Worm (Caenorhabditis elegans) whole organism, mixed stage, embryonic: Measurements from ENCODE around the gene W08A12.2.

ENCODE experiments used
- blmp-1 ChIP-seq: fragments of 150-350 bp; optimal IDR thresholded peaks from 2 replicates; lab custom pipeline; 2014; ENCODE audit warnings: missing biosample characterization, missing genetic modification characterization
- elt-3 ChIP-seq: fragments of 150-350 bp; optimal IDR thresholded peaks from 2 replicates; lab custom pipeline; 2014; ENCODE audit warnings: missing biosample characterization, missing genetic modification characterization
- ztf-11 ChIP-seq: fragments of 150-350 bp; optimal IDR thresholded peaks from 2 replicates; lab custom pipeline; 2014; ENCODE audit warnings: missing biosample characterization, missing genetic modification characterization

- TF ChIP-seq blmp-1 (tag; lab: Kevin White, UChicago) (no peak), ztf-11 (tag; lab: Kevin White, UChicago) (no peak), elt-3 (tag; lab: Kevin White, UChicago) (no peak)
These were observed 3.1 kb downstream of the W08A12.2 start, which contains the start of gene W08A12.3 for ce11 chrV:3682553-3682952.
